Fruit fly (Drosophila melanogaster): ENCODE data around the gene Diap1.
A peak's percentile ranks its signal among the peaks of the same experiment; 100 is the strongest.

The Diap1 gene

dm6 chr3L:16013198-16013982, 37.4 kb downstream of the Diap1 start (continued):
- TF ChIP-seq dimm (GFP tag; IDR thresholded peaks at IDR 0.05) = no peak
- no peak for TF ChIP-seq slp2 (GFP tag; optimal IDR thresholded peaks at IDR 0.05)
- no peak for TF ChIP-seq vnd (GFP tag; IDR thresholded peaks at IDR 0.05; ENCODE audit: partially characterized antibody)
- no peak for TF ChIP-seq sim (GFP tag; IDR thresholded peaks at IDR 0.05)
- TF ChIP-seq CG13624 (GFP tag; optimal IDR thresholded peaks at IDR 0.05) = no peak
- no peak for TF ChIP-seq crc (GFP tag; optimal IDR thresholded peaks at IDR 0.05)
- TF ChIP-seq CG31388 (GFP tag; optimal IDR thresholded peaks at IDR 0.05) = no peak
- peak; percentile 63; the same call in 1 of the 2 replicates for TF ChIP-seq vvl (GFP tag; IDR thresholded peaks at IDR 0.05)
- no peak for TF ChIP-seq CG4404 (GFP tag; IDR thresholded peaks at IDR 0.05)
- TF ChIP-seq yki (optimal IDR thresholded peaks at IDR 0.05) = no peak
- TF ChIP-seq Bteb2 (GFP tag; optimal IDR thresholded peaks at IDR 0.05) = no peak
- peak; percentile 45 for TF ChIP-seq zf30C (GFP tag; optimal IDR thresholded peaks at IDR 0.05)
- TF ChIP-seq E2f2 (GFP tag; IDR thresholded peaks at IDR 0.05) = no peak
- TF ChIP-seq twi (tag; optimal IDR thresholded peaks at IDR 0.05) = no peak
- no peak for TF ChIP-seq ro (GFP tag; IDR thresholded peaks at IDR 0.05)
- no peak for TF ChIP-seq trem (tag; optimal IDR thresholded peaks at IDR 0.05)
- peak; percentile 57 for TF ChIP-seq CG17829 (tag; optimal IDR thresholded peaks at IDR 0.05)
- TF ChIP-seq Mad (GFP tag; optimal IDR thresholded peaks at IDR 0.05) = no peak
- TF ChIP-seq H2.0 (GFP tag; IDR thresholded peaks at IDR 0.05) = no peak
- no peak for TF ChIP-seq fd3F (GFP tag; optimal IDR thresholded peaks at IDR 0.05)
- TF ChIP-seq wdn (GFP tag; IDR thresholded peaks at IDR 0.05) = no peak
- TF ChIP-seq CG7556 (GFP tag; optimal IDR thresholded peaks at IDR 0.05) = no peak
- no peak for TF ChIP-seq CG10147 (GFP tag; optimal IDR thresholded peaks at IDR 0.05)
- no peak for TF ChIP-seq repo (GFP tag; optimal IDR thresholded peaks at IDR 0.05)
- TF ChIP-seq GATAe (GFP tag; conservative IDR thresholded peaks at IDR 0.05) = no peak
- TF ChIP-seq fd96Cb (tag; optimal IDR thresholded peaks at IDR 0.05) = peak; percentile 20
- TF ChIP-seq CG8359 (GFP tag; optimal IDR thresholded peaks at IDR 0.05; ENCODE audit: borderline replicate concordance) = no peak
- no peak for TF ChIP-seq usp (GFP tag; optimal IDR thresholded peaks at IDR 0.05)
- TF ChIP-seq CG2712 (tag; optimal IDR thresholded peaks at IDR 0.05) = peak; percentile 70
- TF ChIP-seq Doc3 (GFP tag; IDR thresholded peaks at IDR 0.05; ENCODE audit: partially characterized antibody) = no peak
- no peak for TF ChIP-seq chif (GFP tag; optimal IDR thresholded peaks at IDR 0.05)
- TF ChIP-seq kah (GFP tag; optimal IDR thresholded peaks at IDR 0.05) = no peak
- no peak for TF ChIP-seq oc (tag; optimal IDR thresholded peaks at IDR 0.05)
- TF ChIP-seq cas (GFP tag; IDR thresholded peaks at IDR 0.05) = no peak
- TF ChIP-seq bigmax (GFP tag; optimal IDR thresholded peaks at IDR 0.05) = no peak
- peak; percentile 29 for TF ChIP-seq Sox102F (GFP tag; optimal IDR thresholded peaks at IDR 0.05)
- no peak for TF ChIP-seq Chrac-16 (GFP tag; optimal IDR thresholded peaks at IDR 0.05)
- TF ChIP-seq CG6175 (GFP tag; IDR thresholded peaks at IDR 0.05) = no peak
- TF ChIP-seq Hr78 (GFP tag; optimal IDR thresholded peaks at IDR 0.05) = no peak
- no peak for TF ChIP-seq insv (GFP tag; optimal IDR thresholded peaks at IDR 0.05)
- TF ChIP-seq CG13287 (GFP tag; IDR thresholded peaks at IDR 0.05; ENCODE audit: partially characterized antibody) = no peak
- peak; percentile 20 for TF ChIP-seq sd (tag; optimal IDR thresholded peaks at IDR 0.05)
- TF ChIP-seq org-1 (GFP tag; optimal IDR thresholded peaks at IDR 0.05) = no peak
- no peak for TF ChIP-seq MBD-R2 (GFP tag; IDR thresholded peaks at IDR 0.05)
- TF ChIP-seq nerfin-2 (GFP tag; IDR thresholded peaks at IDR 0.05; ENCODE audit: partially characterized antibody) = no peak
- TF ChIP-seq phol (tag; optimal IDR thresholded peaks at IDR 0.05) = peak; percentile 43
- TF ChIP-seq lilli (GFP tag; optimal IDR thresholded peaks at IDR 0.05) = no peak
- no peak for TF ChIP-seq CkIIα-i1 (GFP tag; IDR thresholded peaks at IDR 0.05)
- TF ChIP-seq CG13296 (GFP tag; optimal IDR thresholded peaks at IDR 0.05) = no peak
- no peak for TF ChIP-seq CG2116 (GFP tag; optimal IDR thresholded peaks at IDR 0.05)
